Worm (Caenorhabditis elegans) whole organism, L3 larva: ENCODE results near the gene trpl-5.

Experiments used
- aly-2 ChIP-seq: fragments of 150-350 bp; optimal IDR thresholded peaks from 2 replicates; lab custom pipeline; 2014; ENCODE audit warnings: missing biosample characterization, missing genetic modification characterization
- ama-1 ChIP-seq: fragments of 150-350 bp; optimal IDR thresholded peaks from 2 replicates; lab custom pipeline; 2018
- ceh-28 ChIP-seq: fragments of 150-350 bp; optimal IDR thresholded peaks from 2 replicates; lab custom pipeline; 2014; ENCODE audit warnings: missing biosample characterization, missing genetic modification reagents, missing genetic modification characterization
- ceh-9 ChIP-seq: sonication (generic microtip); optimal IDR thresholded peaks from 2 replicates; lab custom pipeline; 2018; ENCODE audit warnings: missing biosample characterization, missing genetic modification characterization
- daf-12 ChIP-seq: fragments of 150-350 bp; optimal IDR thresholded peaks from 2 replicates; lab custom pipeline; 2014; ENCODE audit warnings: missing biosample characterization, missing genetic modification reagents, missing genetic modification characterization
- egl-5 ChIP-seq: fragments of 150-350 bp; optimal IDR thresholded peaks from 2 replicates; lab custom pipeline; 2017; ENCODE audit warnings: missing biosample characterization, missing genetic modification reagents, missing genetic modification characterization, inconsistent platforms
- elt-2 ChIP-seq: sonication (generic microtip); optimal IDR thresholded peaks from 2 replicates; lab custom pipeline; 2016; ENCODE audit warnings: missing genetic modification reagents, mild to moderate bottlenecking, missing genetic modification characterization, missing compliant biosample characterization
- elt-3 ChIP-seq, 3 experiments: fragments of 150-350 bp in 1 of 3; sonication (generic microtip) in 2 of 3; optimal IDR thresholded peaks; 2 replicates in 2 of 3; 4 replicates in 1 of 3; lab custom pipeline; 2014 to 2017; ENCODE audit warnings: missing biosample characterization in 3 of 3, missing genetic modification characterization in 3 of 3
- eor-1 ChIP-seq, 2 experiments: fragments of 150-350 bp; optimal IDR thresholded peaks; 2 replicates each; lab custom pipeline; 2014 to 2018; ENCODE audit warnings: missing biosample characterization in 2 of 2, missing genetic modification characterization in 2 of 2
- fkh-2 ChIP-seq: fragments of 150-350 bp; optimal IDR thresholded peaks from 2 replicates; lab custom pipeline; 2014; ENCODE audit warnings: missing biosample characterization, missing genetic modification reagents, missing genetic modification characterization
- fos-1 ChIP-seq: fragments of 150-350 bp; optimal IDR thresholded peaks from 2 replicates; lab custom pipeline; 2014; ENCODE audit warnings: missing biosample characterization, missing genetic modification characterization
- lin-39 ChIP-seq: fragments of 150-350 bp; optimal IDR thresholded peaks from 2 replicates; lab custom pipeline; 2018; ENCODE audit warnings: missing biosample characterization, missing genetic modification reagents, missing genetic modification characterization
- lsy-12 ChIP-seq: sonication (generic microtip); optimal IDR thresholded peaks from 2 replicates; lab custom pipeline; 2016; ENCODE audit warnings: mild to moderate bottlenecking, missing genetic modification characterization, missing compliant biosample characterization
- mdl-1 ChIP-seq: fragments of 150-350 bp; optimal IDR thresholded peaks from 2 replicates; lab custom pipeline; 2014; ENCODE audit warnings: missing biosample characterization, missing genetic modification characterization
- mml-1 ChIP-seq: fragments of 150-350 bp; sonication (generic microtip); optimal IDR thresholded peaks from 3 replicates; lab custom pipeline; 2014; ENCODE audit warnings: missing biosample characterization, missing genetic modification characterization
- nhr-12 ChIP-seq: fragments of 150-350 bp; optimal IDR thresholded peaks from 2 replicates; lab custom pipeline; 2014; ENCODE audit warnings: missing biosample characterization, missing genetic modification characterization
- nhr-23 ChIP-seq: fragments of 150-350 bp; optimal IDR thresholded peaks from 2 replicates; lab custom pipeline; 2014; ENCODE audit warnings: missing biosample characterization, missing genetic modification reagents, missing genetic modification characterization
- nhr-237 ChIP-seq: fragments of 150-350 bp; optimal IDR thresholded peaks from 2 replicates; lab custom pipeline; 2014; ENCODE audit warnings: missing biosample characterization, missing genetic modification characterization
- nhr-25 ChIP-seq: sonication (generic microtip); optimal IDR thresholded peaks from 2 replicates; lab custom pipeline; 2017; ENCODE audit warnings: missing biosample characterization, missing genetic modification characterization
- nhr-43 ChIP-seq: sonication (generic microtip); optimal IDR thresholded peaks from 2 replicates; lab custom pipeline; 2016; ENCODE audit warnings: mild to moderate bottlenecking, missing genetic modification characterization, missing compliant biosample characterization; ENCODE audit not compliant: poor library complexity, severe bottlenecking
- nhr-67 ChIP-seq: fragments of 150-350 bp; optimal IDR thresholded peaks from 2 replicates; lab custom pipeline; 2014; ENCODE audit warnings: missing biosample characterization, missing genetic modification characterization
- nhr-76 ChIP-seq: fragments of 150-350 bp; sonication (generic microtip); optimal IDR thresholded peaks from 5 replicates; lab custom pipeline; 2014; ENCODE audit warnings: missing biosample characterization, missing genetic modification characterization
- nhr-77 ChIP-seq: fragments of 150-350 bp; optimal IDR thresholded peaks from 2 replicates; lab custom pipeline; 2014; ENCODE audit warnings: missing biosample characterization, missing genetic modification characterization
- pha-4 ChIP-seq: fragments of 150-350 bp; optimal IDR thresholded peaks from 2 replicates; lab custom pipeline; 2014; ENCODE audit warnings: missing biosample characterization, missing genetic modification reagents, missing genetic modification characterization
- pqm-1 ChIP-seq: fragments of 150-350 bp; optimal IDR thresholded peaks from 2 replicates; lab custom pipeline; 2017; ENCODE audit warnings: missing biosample characterization, missing genetic modification characterization, inconsistent platforms
- snpc-4 ChIP-seq: fragments of 150-350 bp; optimal IDR thresholded peaks from 2 replicates; lab custom pipeline; 2014; ENCODE audit warnings: missing biosample characterization, missing genetic modification characterization
- unc-39 ChIP-seq: sonication (generic microtip); optimal IDR thresholded peaks from 4 replicates; lab custom pipeline; 2017; ENCODE audit warnings: missing biosample characterization, missing genetic modification characterization
- unc-62 ChIP-seq: fragments of 150-350 bp; sonication (generic microtip); optimal IDR thresholded peaks from 4 replicates; lab custom pipeline; 2014; ENCODE audit warnings: missing biosample characterization, missing genetic modification reagents, missing genetic modification characterization
- zag-1 ChIP-seq: fragments of 150-350 bp; optimal IDR thresholded peaks from 2 replicates; lab custom pipeline; 2014; ENCODE audit warnings: missing biosample characterization, missing genetic modification characterization
- ztf-11 ChIP-seq: fragments of 150-350 bp; optimal IDR thresholded peaks from 2 replicates; lab custom pipeline; 2014; ENCODE audit warnings: missing biosample characterization, missing genetic modification characterization
- ztf-4 ChIP-seq: fragments of 150-350 bp; optimal IDR thresholded peaks from 2 replicates; lab custom pipeline; 2014; ENCODE audit warnings: missing biosample characterization, missing genetic modification characterization

trpl-5 gene

ce11 chrII:2114488-2114887 lies 24.1 kb upstream of the trpl-5 start:
- TF ChIP-seq nhr-23 (tag; lab: Kevin White, UChicago) (no peak), daf-12 (tag; lab: Kevin White, UChicago) (no peak), eor-1 (tag; optimal IDR thresholded peaks at IDR 0.05; lab: Kevin White, UChicago) (no peak), nhr-76 (tag; lab: Kevin White, UChicago) (no peak), nhr-43 (tag; lab: Kevin White, UChicago) (no peak), elt-3 (tag; optimal IDR thresholded peaks at IDR 0.05; lab: Kevin White, UChicago) (no peak), nhr-25 (no peak), ceh-9 (tag; lab: Kevin White, UChicago) (no peak), pqm-1 (tag; lab: Kevin White, UChicago) (no peak), unc-62 (GFP tag; lab: Kevin White, UChicago) (no peak), ztf-4 (tag; lab: Kevin White, UChicago) (no peak), mdl-1 (tag; lab: Kevin White, UChicago) (no peak), ceh-28 (tag; lab: Kevin White, UChicago) (no peak), ama-1 (no peak), nhr-237 (tag; lab: Kevin White, UChicago) (no peak), lin-39 (tag; lab: Kevin White, UChicago) (no peak), elt-2 (tag; lab: Kevin White, UChicago) (no peak), ztf-11 (no peak), zag-1 (no peak)

- TF ChIP-seq fkh-2 (tag; lab: Kevin White, UChicago) (no peak), ztf-4 (tag; lab: Kevin White, UChicago) (no peak), nhr-12 (tag; lab: Kevin White, UChicago) (no peak), elt-2 (tag; lab: Kevin White, UChicago) (no peak), unc-62 (GFP tag; lab: Kevin White, UChicago) (no peak), ztf-11 (no peak), fos-1 (no peak), mml-1 (tag; lab: Kevin White, UChicago) (no peak), nhr-67 (tag; lab: Kevin White, UChicago) (no peak), ama-1 (no peak), eor-1 (tag; optimal IDR thresholded peaks at IDR 0.05; lab: Kevin White, UChicago) (no peak), elt-3 (tag; optimal IDR thresholded peaks at IDR 0.05; lab: Kevin White, UChicago) (no peak), nhr-237 (tag; lab: Kevin White, UChicago) (no peak), daf-12 (tag; lab: Kevin White, UChicago) (no peak), nhr-77 (no peak), lsy-12 (tag; lab: Kevin White, UChicago) (no peak), nhr-23 (tag; lab: Kevin White, UChicago) (no peak), pqm-1 (tag; lab: Kevin White, UChicago) (no peak)
Observed at ce11 chrII:2112948-2113347, 22.5 kb upstream of the trpl-5 start, which contains the start of gene R52.6. Gene R52.6 (minus strand): TSS chrII:2113048.

ce11 chrII:2109943-2110342 lies 19.5 kb upstream of the trpl-5 start, which contains the start of gene R52.5:
Gene R52.5 (minus strand): TSS chrII:2110043.
- TF ChIP-seq aly-2 (tag; lab: Kevin White, UChicago) (no peak), nhr-23 (tag; lab: Kevin White, UChicago) (no peak), mml-1 (tag; lab: Kevin White, UChicago) (no peak), daf-12 (tag; lab: Kevin White, UChicago) (no peak), pha-4 (no peak), lsy-12 (tag; lab: Kevin White, UChicago) (no peak), ceh-9 (tag; lab: Kevin White, UChicago) (no peak)

ce11 chrII:2108295-2108694 lies 17.9 kb upstream of the trpl-5 start, which contains the start of gene R52.4:
Gene R52.4 (minus strand): TSS chrII:2108395.
- TF ChIP-seq daf-12 (tag; lab: Kevin White, UChicago) (no peak), egl-5 (no peak), ama-1 (no peak), nhr-237 (tag; lab: Kevin White, UChicago) (no peak), nhr-76 (tag; lab: Kevin White, UChicago) (no peak), aly-2 (tag; lab: Kevin White, UChicago) (no peak), unc-39 (tag; lab: Kevin White, UChicago) (no peak), fkh-2 (tag; lab: Kevin White, UChicago) (no peak), nhr-25 (no peak), nhr-12 (tag; lab: Kevin White, UChicago) (no peak), snpc-4 (tag; lab: Kevin White, UChicago) (no peak)
- TF ChIP-seq, all 47 proteins: peak for 0
